Worm (Caenorhabditis elegans): Measurements from ENCODE around the gene exo-1.

The exo-1 gene

ce11 chrIII:13462965-13463783 is 39.9 kb downstream of the exo-1 start, which contains the start of gene ant-1.1 (continued):
- peak; percentile 69 for TF ChIP-seq tbp1 (GFP tag; optimal IDR thresholded peaks at IDR 0.05)
- peak; percentile 82 for TF ChIP-seq ama-1 (optimal IDR thresholded peaks at IDR 0.05)
- TF ChIP-seq ama-1 (GFP tag; optimal IDR thresholded peaks at IDR 0.05), result no peak
- no peak for TF ChIP-seq him-1 (tag; optimal IDR thresholded peaks at IDR 0.05)
- TF ChIP-seq D2030.7 (GFP tag; IDR thresholded peaks at IDR 0.05), result peak; percentile 88
- TF ChIP-seq B0261.1 (tag; optimal IDR thresholded peaks at IDR 0.05), result peak; percentile 4
- TF ChIP-seq madf-3 (GFP tag; IDR thresholded peaks at IDR 0.05), result peak; percentile 91
- TF ChIP-seq pha-4 (tag; optimal IDR thresholded peaks at IDR 0.05), result no peak
- no peak for TF ChIP-seq ccch-3 (GFP tag; optimal IDR thresholded peaks at IDR 0.05)
- no peak for TF ChIP-seq nfya-1 (tag; optimal IDR thresholded peaks at IDR 0.05; ENCODE audit: borderline replicate concordance, insufficient read depth)
- peak; percentile 70 for TF ChIP-seq Y56A3A.18 (GFP tag; IDR thresholded peaks at IDR 0.05)
- TF ChIP-seq nhr-179 (tag; optimal IDR thresholded peaks at IDR 0.05), result no peak
- TF ChIP-seq lir-1 (GFP tag; conservative IDR thresholded peaks at IDR 0.05), result peak; percentile 88
- no peak for TF ChIP-seq F57C9.4 (tag; optimal IDR thresholded peaks at IDR 0.05)
- TF ChIP-seq hlh-26 (GFP tag; conservative IDR thresholded peaks at IDR 0.05), result no peak
- TF ChIP-seq pbrm-1 (GFP tag; IDR thresholded peaks at IDR 0.05), result peak; percentile 91
- TF ChIP-seq lin-54 (GFP tag; optimal IDR thresholded peaks at IDR 0.05), result peak; percentile 99
- TF ChIP-seq Y79H2A.3 (GFP tag; conservative IDR thresholded peaks at IDR 0.05), result no peak
- peak; percentile 92 for TF ChIP-seq ekl-4 (GFP tag; IDR thresholded peaks at IDR 0.05)
- TF ChIP-seq dpl-1 (GFP tag; optimal IDR thresholded peaks at IDR 0.05), result peak; percentile 86
- no peak for TF ChIP-seq nhr-90 (tag; optimal IDR thresholded peaks at IDR 0.05)
- TF ChIP-seq attf-3 (GFP tag; conservative IDR thresholded peaks at IDR 0.05), result peak; percentile 53; the same call in 1 of the 2 replicates
- TF ChIP-seq let-526 (GFP tag; IDR thresholded peaks at IDR 0.05), result peak; percentile 54; the same call in 1 of the 2 replicates
- TF ChIP-seq aptf-2 (GFP tag; conservative IDR thresholded peaks at IDR 0.05), result peak; percentile 82
- peak; percentile 68 for TF ChIP-seq F23B12.7 (tag; optimal IDR thresholded peaks at IDR 0.05; ENCODE audit: insufficient read depth)
- no peak for TF ChIP-seq nfya-2 (GFP tag; IDR thresholded peaks at IDR 0.05)
- TF ChIP-seq ztf-26 (tag; optimal IDR thresholded peaks at IDR 0.05), result peak; percentile 85
- no peak for TF ChIP-seq attf-6 (GFP tag; IDR thresholded peaks at IDR 0.05)
- no peak for TF ChIP-seq lsy-27 (tag; optimal IDR thresholded peaks at IDR 0.05; ENCODE audit: borderline replicate concordance, insufficient read depth)
- TF ChIP-seq F49E8.2 (tag; optimal IDR thresholded peaks at IDR 0.05; ENCODE audit: insufficient read depth), result peak; percentile 10
- peak; percentile 69 for TF ChIP-seq Y95B8A.8 (GFP tag; IDR thresholded peaks at IDR 0.05)
- TF ChIP-seq ztf-6 (GFP tag; IDR thresholded peaks at IDR 0.05), result 0 out of 2 replicates have a peak, but pooled peaks have one; percentile 38
- peak; percentile 69 for TF ChIP-seq cebp-1 (GFP tag; IDR thresholded peaks at IDR 0.05)
- TF ChIP-seq cebp-1 (tag; optimal IDR thresholded peaks at IDR 0.05), result peak; percentile 84
- peak; percentile 85 for TF ChIP-seq hsf-1 (GFP tag; IDR thresholded peaks at IDR 0.05)
- TF ChIP-seq B0035.1 (tag; optimal IDR thresholded peaks at IDR 0.05), result peak; percentile 1
- peak; percentile 38 for TF ChIP-seq mel-28 (tag; optimal IDR thresholded peaks at IDR 0.05; ENCODE audit: borderline replicate concordance)
- TF ChIP-seq lin-40 (tag; optimal IDR thresholded peaks at IDR 0.05), result peak; percentile 91
- peak; percentile 72; the same call in 1 of the 2 replicates for TF ChIP-seq B0336.3 (GFP tag; IDR thresholded peaks at IDR 0.05)
- TF ChIP-seq zim-3 (tag; optimal IDR thresholded peaks at IDR 0.05), result no peak
- peak; percentile 13 to 96 (median 66) for TF ChIP-seq lin-35 (GFP tag; optimal IDR thresholded peaks at IDR 0.05)
- peak; percentile 95 for TF ChIP-seq nfyb-1 (GFP tag; IDR thresholded peaks at IDR 0.05)
- no peak for TF ChIP-seq sea-2 (GFP tag; IDR thresholded peaks at IDR 0.05)
- TF ChIP-seq F52B5.7 (tag; optimal IDR thresholded peaks at IDR 0.05), result no peak
- no peak for TF ChIP-seq F57A8.1 (GFP tag; optimal IDR thresholded peaks at IDR 0.05)
- peak; percentile 81 for TF ChIP-seq athp-1 (tag; optimal IDR thresholded peaks at IDR 0.05)
- TF ChIP-seq nhr-80 (tag; optimal IDR thresholded peaks at IDR 0.05), result peak; percentile 63

Data from whole organism, young adult.